Worm (Caenorhabditis elegans) whole organism, midembryonic: ENCODE data around the gene lgc-22.

Experiments
- T22C8.4 ChIP-seq: fragments of 200-800 bp; sonication (Bioruptor generic); IDR thresholded peaks from 2 replicates; pipeline ENCODE4 v1.3.6; 2022; ENCODE audit warnings: missing genetic modification characterization, missing compliant biosample characterization
- klf-2 ChIP-seq: fragments of 200-800 bp; sonication (Bioruptor generic); conservative IDR thresholded peaks from 2 replicates; pipeline ENCODE4 v1.3.6; 2022; ENCODE audit warnings: missing genetic modification reagents, missing genetic modification characterization, missing compliant biosample characterization
- med-1 ChIP-seq: sonication (generic microtip); optimal IDR thresholded peaks from 2 replicates; lab custom pipeline; 2017; ENCODE audit warnings: missing genetic modification characterization, mild to moderate bottlenecking, missing compliant biosample characterization, antibody characterized with exemption, missing genetic modification reagents; ENCODE audit not compliant: insufficient read depth

ce11 chrIV:4347578-4348003 is 46.5 kb downstream of the lgc-22 start:
- no peak for TF ChIP-seq med-1 (GFP tag; lab: Kevin White, UChicago)
- no peak for TF ChIP-seq T22C8.4 (GFP tag; lab: Robert Waterston, UW)
- no peak for TF ChIP-seq klf-2
